Worm (Caenorhabditis elegans) whole organism, L3 larva: ENCODE results near the gene sec-16A.2.

Source experiments
- aly-2 ChIP-seq: fragments of 150-350 bp; optimal IDR thresholded peaks from 2 replicates; lab custom pipeline; 2014; ENCODE audit warnings: missing biosample characterization, missing genetic modification characterization
- ceh-9 ChIP-seq: sonication (generic microtip); optimal IDR thresholded peaks from 2 replicates; lab custom pipeline; 2018; ENCODE audit warnings: missing biosample characterization, missing genetic modification characterization
- daf-12 ChIP-seq: fragments of 150-350 bp; optimal IDR thresholded peaks from 2 replicates; lab custom pipeline; 2014; ENCODE audit warnings: missing biosample characterization, missing genetic modification reagents, missing genetic modification characterization
- elt-2 ChIP-seq: sonication (generic microtip); optimal IDR thresholded peaks from 2 replicates; lab custom pipeline; 2016; ENCODE audit warnings: missing genetic modification reagents, mild to moderate bottlenecking, missing genetic modification characterization, missing compliant biosample characterization
- fkh-10 ChIP-seq: sonication (generic microtip); optimal IDR thresholded peaks from 2 replicates; lab custom pipeline; 2017; ENCODE audit warnings: missing biosample characterization, missing genetic modification reagents, missing genetic modification characterization
- mdl-1 ChIP-seq: fragments of 150-350 bp; optimal IDR thresholded peaks from 2 replicates; lab custom pipeline; 2014; ENCODE audit warnings: missing biosample characterization, missing genetic modification characterization
- nfya-1 ChIP-seq: sonication (generic microtip); optimal IDR thresholded peaks from 2 replicates; lab custom pipeline; 2017; ENCODE audit warnings: missing genetic modification characterization, mild to moderate bottlenecking, missing compliant biosample characterization, antibody characterized with exemption, moderate library complexity; ENCODE audit not compliant: insufficient read depth
- nhr-11 ChIP-seq: fragments of 150-350 bp; optimal IDR thresholded peaks from 2 replicates; lab custom pipeline; 2014; ENCODE audit warnings: missing biosample characterization, missing genetic modification characterization
- nhr-76 ChIP-seq: fragments of 150-350 bp; sonication (generic microtip); optimal IDR thresholded peaks from 5 replicates; lab custom pipeline; 2014; ENCODE audit warnings: missing biosample characterization, missing genetic modification characterization
- nhr-77 ChIP-seq: fragments of 150-350 bp; optimal IDR thresholded peaks from 2 replicates; lab custom pipeline; 2014; ENCODE audit warnings: missing biosample characterization, missing genetic modification characterization
- unc-39 ChIP-seq: sonication (generic microtip); optimal IDR thresholded peaks from 4 replicates; lab custom pipeline; 2017; ENCODE audit warnings: missing biosample characterization, missing genetic modification characterization
- ztf-4 ChIP-seq: fragments of 150-350 bp; optimal IDR thresholded peaks from 2 replicates; lab custom pipeline; 2014; ENCODE audit warnings: missing biosample characterization, missing genetic modification characterization

- TF ChIP-seq unc-39 (tag; lab: Kevin White, UChicago) (no peak), elt-2 (tag; lab: Kevin White, UChicago) (no peak), fkh-10 (GFP tag; lab: Kevin White, UChicago) (no peak), ztf-4 (tag; lab: Kevin White, UChicago) (no peak), mdl-1 (tag; lab: Kevin White, UChicago) (no peak), nhr-11 (tag; lab: Kevin White, UChicago) (no peak), nfya-1 (tag; lab: Kevin White, UChicago) (no peak), aly-2 (no peak), nhr-76 (tag; lab: Kevin White, UChicago) (no peak), daf-12 (tag; lab: Kevin White, UChicago) (no peak), nhr-77 (tag; lab: Kevin White, UChicago) (no peak), ceh-9 (tag; lab: Kevin White, UChicago) (no peak)
Measured at ce11 chrX:8247088-8247487, 40.0 kb upstream of the sec-16A.2 start.
